Worm (Caenorhabditis elegans) whole organism, L4 larva: ENCODE results near the gene tbx-2.

Experiments
- D1046.2 ChIP-seq: fragments of 200-800 bp; sonication (Bioruptor generic); IDR thresholded peaks from 2 replicates; pipeline ENCODE4 v1.3.6; 2022; ENCODE audit warnings: missing genetic modification characterization, missing compliant biosample characterization
- F26F4.8 ChIP-seq: fragments of 200-800 bp; sonication (Bioruptor generic); conservative IDR thresholded peaks from 2 replicates; pipeline ENCODE4 v1.3.6; 2022; ENCODE audit warnings: missing genetic modification characterization, missing compliant biosample characterization
- R02D3.7 ChIP-seq: fragments of 150-350 bp; sonication (generic microtip); optimal IDR thresholded peaks from 3 replicates; lab custom pipeline; 2014; ENCODE audit warnings: missing biosample characterization, missing genetic modification characterization
- T20F7.1 ChIP-seq: fragments of 200-800 bp; sonication (Bioruptor generic); optimal IDR thresholded peaks from 2 replicates; lab custom pipeline; 2018; ENCODE audit warnings: mild to moderate bottlenecking, missing genetic modification characterization, missing compliant biosample characterization
- Y48G9A.11 ChIP-seq: fragments of 200-800 bp; sonication (Bioruptor generic); IDR thresholded peaks from 2 replicates; pipeline ENCODE4 v1.3.6; 2022; ENCODE audit warnings: missing genetic modification reagents, missing genetic modification characterization, missing compliant biosample characterization
- Y5F2A.4 ChIP-seq: fragments of 200-800 bp; sonication (Bioruptor generic); optimal IDR thresholded peaks from 2 replicates; lab custom pipeline; 2018; ENCODE audit warnings: mild to moderate bottlenecking, missing genetic modification characterization, missing compliant biosample characterization
- Y75B8A.6 ChIP-seq: fragments of 200-800 bp; sonication (Bioruptor generic); IDR thresholded peaks from 2 replicates; pipeline ENCODE4 v1.3.6; 2022; ENCODE audit warnings: missing genetic modification reagents, missing genetic modification characterization, missing compliant biosample characterization
- aha-1 ChIP-seq: fragments of 150-350 bp; peaks from one replicate; lab custom pipeline; 2014; ENCODE audit warnings: missing biosample characterization, missing genetic modification characterization
- ceh-62 ChIP-seq: sonication (generic microtip); optimal IDR thresholded peaks from 2 replicates; lab custom pipeline; 2017; ENCODE audit warnings: missing biosample characterization, missing genetic modification characterization
- daf-16 ChIP-seq, 3 experiments: sonication (generic microtip); optimal IDR thresholded peaks; 2 replicates each; lab custom pipeline; 2016 to 2017; ENCODE audit warnings: missing genetic modification characterization in 3 of 3, missing genetic modification reagents in 3 of 3, mild to moderate bottlenecking in 2 of 3, missing compliant biosample characterization in 2 of 3, missing biosample characterization in 1 of 3, moderate library complexity in 1 of 3
- daf-8 ChIP-seq: fragments of 200-800 bp; sonication (Bioruptor generic); IDR thresholded peaks from 2 replicates; pipeline ENCODE4 v1.3.6; 2022; ENCODE audit warnings: missing genetic modification characterization, missing compliant biosample characterization
- dmd-6 ChIP-seq: fragments of 200-800 bp; sonication (Bioruptor generic); IDR thresholded peaks from 2 replicates; pipeline ENCODE4 v1.3.6; 2022; ENCODE audit warnings: missing genetic modification reagents, missing genetic modification characterization, missing compliant biosample characterization
- dmd-9 ChIP-seq: fragments of 200-800 bp; sonication (Bioruptor generic); IDR thresholded peaks from 2 replicates; pipeline ENCODE4 v1.3.6; 2022; ENCODE audit warnings: missing genetic modification reagents, missing genetic modification characterization, missing compliant biosample characterization
- dpl-1 ChIP-seq: fragments of 150-350 bp; optimal IDR thresholded peaks from 2 replicates; lab custom pipeline; 2014; ENCODE audit warnings: missing biosample characterization, missing genetic modification reagents, missing genetic modification characterization
- duxl-1 ChIP-seq: sonication (generic microtip); optimal IDR thresholded peaks from 2 replicates; lab custom pipeline; 2016; ENCODE audit warnings: mild to moderate bottlenecking, missing genetic modification characterization, moderate library complexity, missing compliant biosample characterization; ENCODE audit not compliant: poor library complexity
- dve-1 ChIP-seq: sonication (generic microtip); optimal IDR thresholded peaks from 2 replicates; lab custom pipeline; 2017; ENCODE audit warnings: antibody characterized with exemption, mild to moderate bottlenecking, missing genetic modification characterization, missing compliant biosample characterization; ENCODE audit not compliant: insufficient read depth
- hif-1 ChIP-seq, 2 experiments: sonication (generic microtip); optimal IDR thresholded peaks; 2 replicates each; lab custom pipeline; 2016 to 2017; ENCODE audit warnings: missing compliant biosample characterization in 2 of 2, missing genetic modification characterization in 2 of 2, missing genetic modification reagents in 2 of 2, missing genotype in 2 of 2, mild to moderate bottlenecking in 1 of 2
- hlh-11 ChIP-seq: fragments of 200-800 bp; sonication (Bioruptor generic); optimal IDR thresholded peaks from 2 replicates; lab custom pipeline; 2018; ENCODE audit warnings: mild to moderate bottlenecking, missing genetic modification characterization, missing compliant biosample characterization
- hlh-30 ChIP-seq: sonication (generic microtip); optimal IDR thresholded peaks from 2 replicates; lab custom pipeline; 2017; ENCODE audit warnings: antibody characterized with exemption, mild to moderate bottlenecking, missing genetic modification characterization, missing compliant biosample characterization; ENCODE audit not compliant: insufficient read depth
- hmg-1.1 ChIP-seq: fragments of 200-800 bp; sonication (Bioruptor generic); IDR thresholded peaks from 2 replicates; pipeline ENCODE4 v1.3.6; 2022; ENCODE audit warnings: missing genetic modification reagents, missing genetic modification characterization, missing compliant biosample characterization
- lim-7 ChIP-seq: fragments of 200-800 bp; sonication (Bioruptor generic); IDR thresholded peaks from 2 replicates; pipeline ENCODE4 v1.3.6; 2022; ENCODE audit warnings: missing genetic modification characterization, missing compliant biosample characterization
- lin-15B ChIP-seq: fragments of 150-350 bp; sonication (generic microtip); optimal IDR thresholded peaks from 3 replicates; lab custom pipeline; 2014; ENCODE audit warnings: missing biosample characterization, missing genetic modification characterization
- lin-39 ChIP-seq: fragments of 150-350 bp; optimal IDR thresholded peaks from 2 replicates; lab custom pipeline; 2014; ENCODE audit warnings: missing biosample characterization, missing genetic modification reagents, missing genetic modification characterization
- lsy-2 ChIP-seq, 2 experiments: fragments of 150-350 bp in 1 of 2; sonication (generic microtip) in 1 of 2; optimal IDR thresholded peaks; 2 replicates each; lab custom pipeline; 2014 to 2017; ENCODE audit warnings: missing biosample characterization in 2 of 2, missing genetic modification characterization in 2 of 2
- mdl-1 ChIP-seq, 2 experiments: fragments of 150-350 bp in 1 of 2; sonication (generic microtip) in 1 of 2; optimal IDR thresholded peaks; 2 replicates each; lab custom pipeline; 2014 to 2017; ENCODE audit warnings: missing biosample characterization in 2 of 2, missing genetic modification characterization in 2 of 2
- mes-2 ChIP-seq: sonication (generic microtip); optimal IDR thresholded peaks from 2 replicates; lab custom pipeline; 2016; ENCODE audit warnings: missing genotype, mild to moderate bottlenecking, missing genetic modification characterization, missing compliant biosample characterization; ENCODE audit not compliant: poor library complexity, severe bottlenecking
- mxl-3 ChIP-seq: fragments of 200-800 bp; sonication (Bioruptor generic); optimal IDR thresholded peaks from 2 replicates; lab custom pipeline; 2018; ENCODE audit warnings: mild to moderate bottlenecking, missing genetic modification characterization, missing compliant biosample characterization
- nhr-25 ChIP-seq: sonication (generic microtip); optimal IDR thresholded peaks from 2 replicates; lab custom pipeline; 2017; ENCODE audit warnings: missing genetic modification characterization, mild to moderate bottlenecking, missing compliant biosample characterization, antibody characterized with exemption, moderate library complexity, borderline replicate concordance; ENCODE audit not compliant: insufficient read depth
- nhr-28 ChIP-seq: fragments of 150-350 bp; optimal IDR thresholded peaks from 2 replicates; lab custom pipeline; 2014; ENCODE audit warnings: missing biosample characterization, missing genetic modification characterization
- pha-4 ChIP-seq, 2 experiments: fragments of 150-350 bp in 1 of 2; fragments of 200-800 bp in 1 of 2; sonication (Bioruptor generic) in 1 of 2; IDR thresholded peaks in 1 of 2; optimal IDR thresholded peaks in 1 of 2; 2 replicates each; pipeline versions ENCODE4 v1.3.6 to Lab custom; 2014 to 2022; ENCODE audit warnings: missing genetic modification characterization in 2 of 2, missing genetic modification reagents in 2 of 2, missing biosample characterization in 1 of 2, missing compliant biosample characterization in 1 of 2
- pqm-1 ChIP-seq: sonication (generic microtip); optimal IDR thresholded peaks from 2 replicates; lab custom pipeline; 2017; ENCODE audit warnings: missing biosample characterization, missing genetic modification characterization
- snpc-4 ChIP-seq: fragments of 150-350 bp; optimal IDR thresholded peaks from 2 replicates; lab custom pipeline; 2014; ENCODE audit warnings: missing biosample characterization, missing genetic modification characterization
- spr-1 ChIP-seq: sonication (generic microtip); optimal IDR thresholded peaks from 2 replicates; lab custom pipeline; 2016; ENCODE audit warnings: mild to moderate bottlenecking, missing genetic modification characterization, missing compliant biosample characterization
- unc-130 ChIP-seq: sonication (generic microtip); optimal IDR thresholded peaks from 2 replicates; lab custom pipeline; 2016; ENCODE audit warnings: missing genetic modification reagents, missing genetic modification characterization, missing compliant biosample characterization
- unc-62 ChIP-seq, 3 experiments: fragments of 150-350 bp in 1 of 3; sonication (generic microtip); optimal IDR thresholded peaks in 2 of 3; peaks in 1 of 3; 1 replicate in 1 of 3; 2 replicates in 2 of 3; lab custom pipeline; 2014 to 2017; ENCODE audit warnings: missing biosample characterization in 3 of 3, missing genetic modification characterization in 3 of 3, missing genetic modification reagents in 3 of 3, missing genotype in 1 of 3
- vab-7 ChIP-seq: fragments of 200-800 bp; sonication (Bioruptor generic); IDR thresholded peaks from 2 replicates; pipeline ENCODE4 v1.3.6; 2022; ENCODE audit warnings: missing genetic modification reagents, missing genetic modification characterization, missing compliant biosample characterization
- zfp-3 ChIP-seq: fragments of 200-800 bp; sonication (Bioruptor generic); conservative IDR thresholded peaks from 2 replicates; pipeline ENCODE4 v1.3.6; 2022; ENCODE audit warnings: missing genetic modification reagents, missing genetic modification characterization, missing compliant biosample characterization
- zip-11 ChIP-seq: fragments of 200-800 bp; sonication (Bioruptor generic); IDR thresholded peaks from 2 replicates; pipeline ENCODE4 v1.3.6; 2022; ENCODE audit warnings: missing genetic modification characterization, missing compliant biosample characterization

tbx-2 gene

DNA sequence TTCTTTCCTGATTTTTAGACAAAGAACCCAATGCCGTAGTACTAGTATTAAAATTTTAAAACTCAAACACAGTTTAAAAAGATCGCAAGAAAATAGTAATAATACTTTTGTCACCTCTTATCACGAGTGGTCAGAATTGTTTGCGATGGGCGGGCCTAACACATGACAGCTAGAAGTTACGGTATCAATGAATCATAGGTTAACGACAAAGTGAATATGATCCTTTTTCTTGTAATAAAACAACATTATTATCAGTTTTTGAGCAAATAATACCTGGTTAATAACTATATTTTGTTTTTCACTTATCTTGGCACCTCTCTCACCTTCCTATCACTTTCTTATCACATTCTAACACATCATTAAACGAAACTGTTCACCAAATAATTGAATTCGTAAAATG, 23.1 kb downstream of the tbx-2 start (continued):
- TF ChIP-seq duxl-1 (no peak), mdl-1 (tag; optimal IDR thresholded peaks at IDR 0.05; lab: Kevin White, UChicago) (no peak), Y5F2A.4 (no peak), zfp-3 (no peak), nhr-25 (tag; lab: Kevin White, UChicago) (no peak)

DNA sequence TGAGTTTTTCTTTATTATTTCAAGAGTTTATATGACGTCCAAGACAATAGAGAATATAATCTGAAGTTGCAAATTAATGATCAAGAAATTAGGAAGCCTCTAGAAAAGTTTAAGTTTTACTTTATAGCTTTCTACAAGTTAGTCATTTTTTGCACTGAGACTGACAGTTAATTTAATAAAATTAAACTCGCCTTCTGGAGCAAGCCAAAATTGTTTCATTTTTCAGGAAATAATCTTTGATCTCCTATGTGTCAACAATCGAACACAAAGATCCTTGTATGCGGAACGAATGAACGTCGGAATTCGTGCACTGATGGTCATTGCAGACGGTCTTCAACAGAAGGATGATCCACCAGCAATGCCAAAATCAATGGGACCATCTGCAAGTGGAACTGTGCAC, 23.7 kb downstream of the tbx-2 start:
- TF ChIP-seq Y75B8A.6 = no peak
- TF ChIP-seq aha-1 (tag; lab: Kevin White, UChicago) = peak; percentile 93

ce11 chrIII:5109401-5109800, 26.7 kb downstream of the tbx-2 start, which contains the start of gene sax-2:
TSS of gene sax-2 (plus strand) at chrIII:5109701.
- TF ChIP-seq T20F7.1 (GFP tag; lab: Kevin White, UChicago) (no peak), D1046.2 (GFP tag; lab: Robert Waterston, UW) (no peak), snpc-4 (tag; lab: Kevin White, UChicago) (no peak), ceh-62 (tag; lab: Kevin White, UChicago) (no peak), zfp-3 (no peak), vab-7 (no peak), zip-11 (GFP tag; lab: Robert Waterston, UW) (no peak), hif-1 (tag; optimal IDR thresholded peaks at IDR 0.05; lab: Kevin White, UChicago) (no peak), hlh-30 (tag; lab: Kevin White, UChicago) (no peak), Y48G9A.11 (no peak)

ce11 chrIII:5108746-5109145, 27.4 kb downstream of the tbx-2 start:
- TF ChIP-seq daf-16 (GFP tag; optimal IDR thresholded peaks at IDR 0.05; lab: Kevin White, UChicago) (peak in 1 of 2 experiments; percentile 43), daf-16 (tag; optimal IDR thresholded peaks at IDR 0.05; lab: Kevin White, UChicago) (peak; percentile 24), lin-39 (tag; lab: Kevin White, UChicago) (no peak), dve-1 (tag; lab: Kevin White, UChicago) (peak; percentile 39), hlh-30 (tag; lab: Kevin White, UChicago) (peak; percentile 31), dpl-1 (peak; percentile 42), lin-15B (tag; lab: Kevin White, UChicago) (peak; percentile 35), dmd-6 (GFP tag; lab: Robert Waterston, UW) (peak; percentile 35; the same call in 1 of the 2 replicates), hif-1 (tag; optimal IDR thresholded peaks at IDR 0.05; lab: Kevin White, UChicago) (peak in 1 of 2 experiments; percentile 69), mxl-3 (GFP tag; lab: Kevin White, UChicago) (peak; percentile 48), aha-1 (tag; lab: Kevin White, UChicago) (peak; percentile 71), daf-8 (GFP tag; lab: Robert Waterston, UW) (no peak), dmd-9 (GFP tag; lab: Robert Waterston, UW) (no peak), pqm-1 (tag; lab: Kevin White, UChicago) (peak; percentile 13), lsy-2 (tag; optimal IDR thresholded peaks at IDR 0.05; lab: Kevin White, UChicago) (peak in 1 of 2 experiments; percentile 75), pha-4 (GFP tag; IDR thresholded peaks at IDR 0.05; lab: Robert Waterston, UW) (no peak), pha-4 (tag; optimal IDR thresholded peaks at IDR 0.05; lab: Kevin White, UChicago) (peak; percentile 60), nhr-28 (tag; lab: Kevin White, UChicago) (peak; percentile 19), hmg-1.1 (GFP tag; lab: Robert Waterston, UW) (0 out of 2 replicates have a peak, but pooled peaks have one; percentile 53), T20F7.1 (GFP tag; lab: Kevin White, UChicago) (peak; percentile 16), nhr-25 (tag; lab: Kevin White, UChicago) (no peak), lim-7 (GFP tag; lab: Robert Waterston, UW) (no peak), unc-62 (GFP tag; optimal IDR thresholded peaks at IDR 0.05 in 1 of 2; lab: Kevin White, UChicago) (peak in 1 of 2 experiments; percentile 28), unc-62 (tag; optimal IDR thresholded peaks at IDR 0.05; lab: Kevin White, UChicago) (no peak), R02D3.7 (tag; lab: Kevin White, UChicago) (no peak), hlh-11 (tag; lab: Kevin White, UChicago) (peak; percentile 97), mes-2 (tag; lab: Kevin White, UChicago) (peak; percentile 94), spr-1 (tag; lab: Kevin White, UChicago) (no peak), unc-130 (GFP tag; lab: Kevin White, UChicago) (peak; percentile 24), F26F4.8 (GFP tag; lab: Robert Waterston, UW) (no peak)
